Fruit fly (Drosophila melanogaster): ENCODE data around the gene Uch.

Uch gene

dm6 chr2L:2171366-2172078 lies 42.5 kb downstream of the Uch start (continued):
- TF ChIP-seq ken (GFP tag; IDR thresholded peaks at IDR 0.05) (no peak), Hmr (GFP tag; optimal IDR thresholded peaks at IDR 0.05) (peak; percentile 43), psq (GFP tag; optimal IDR thresholded peaks at IDR 0.05) (no peak), rib (GFP tag; IDR thresholded peaks at IDR 0.05) (0 out of 2 replicates have a peak, but pooled peaks have one; percentile 29), ATbp (GFP tag; optimal IDR thresholded peaks at IDR 0.05) (peak; percentile 25), Camta (GFP tag; optimal IDR thresholded peaks at IDR 0.05) (no peak), Nf-YA (GFP tag; IDR thresholded peaks at IDR 0.05) (no peak), CG4854 (GFP tag; optimal IDR thresholded peaks at IDR 0.05) (no peak), CG17186 (GFP tag; optimal IDR thresholded peaks at IDR 0.05) (no peak), CoRest (tag; optimal IDR thresholded peaks at IDR 0.05) (peak; percentile 10), chinmo (GFP tag; IDR thresholded peaks at IDR 0.05; ENCODE audit: partially characterized antibody) (peak; percentile 52; the same call in 1 of the 4 replicates), disco-r (GFP tag; optimal IDR thresholded peaks at IDR 0.05) (no peak), pum (GFP tag; optimal IDR thresholded peaks at IDR 0.05) (no peak), jigr1 (GFP tag; IDR thresholded peaks at IDR 0.05) (no peak), MBD-R2 (GFP tag; IDR thresholded peaks at IDR 0.05) (no peak), CG2202 (tag; optimal IDR thresholded peaks at IDR 0.05) (no peak), amos (GFP tag; IDR thresholded peaks at IDR 0.05; ENCODE audit: partially characterized antibody) (no peak), fru (optimal IDR thresholded peaks at IDR 0.05) (no peak), CG2889 (GFP tag; IDR thresholded peaks at IDR 0.05) (no peak), CG12104 (GFP tag; optimal IDR thresholded peaks at IDR 0.05) (no peak), row (GFP tag; IDR thresholded peaks at IDR 0.05) (no peak), Asciz (GFP tag; optimal IDR thresholded peaks at IDR 0.05) (no peak), Dad (GFP tag; optimal IDR thresholded peaks at IDR 0.05) (no peak), CG4617 (GFP tag; optimal IDR thresholded peaks at IDR 0.05; ENCODE audit: borderline replicate concordance) (no peak), Fer2 (tag; optimal IDR thresholded peaks at IDR 0.05) (no peak), CG11085 (GFP tag; IDR thresholded peaks at IDR 0.05) (no peak), ato (GFP tag; IDR thresholded peaks at IDR 0.05; ENCODE audit: partially characterized antibody) (no peak), corto (GFP tag; optimal IDR thresholded peaks at IDR 0.05) (peak; percentile 11), CG12659 (GFP tag; optimal IDR thresholded peaks at IDR 0.05) (no peak), Hey (tag; optimal IDR thresholded peaks at IDR 0.05) (peak; percentile 23), kah (GFP tag; optimal IDR thresholded peaks at IDR 0.05) (peak; percentile 66), pita (GFP tag; optimal IDR thresholded peaks at IDR 0.05) (no peak), CG15479 (GFP tag; optimal IDR thresholded peaks at IDR 0.05) (no peak), repo (GFP tag; optimal IDR thresholded peaks at IDR 0.05) (no peak), sima (GFP tag; optimal IDR thresholded peaks at IDR 0.05) (no peak), CG13775 (GFP tag; optimal IDR thresholded peaks at IDR 0.05) (peak; percentile 14), crp (GFP tag; optimal IDR thresholded peaks at IDR 0.05) (no peak), zfh1 (GFP tag; IDR thresholded peaks at IDR 0.05) (no peak), TFAM (GFP tag; optimal IDR thresholded peaks at IDR 0.05) (no peak), tx (GFP tag; optimal IDR thresholded peaks at IDR 0.05) (no peak), Mes4 (GFP tag; optimal IDR thresholded peaks at IDR 0.05) (no peak), otp (GFP tag; IDR thresholded peaks at IDR 0.05) (no peak), NC2β (GFP tag; optimal IDR thresholded peaks at IDR 0.05) (no peak), Deaf1 (tag; optimal IDR thresholded peaks at IDR 0.05) (no peak), ind (GFP tag; optimal IDR thresholded peaks at IDR 0.05) (no peak), knrl (GFP tag; IDR thresholded peaks at IDR 0.05; ENCODE audit: partially characterized antibody) (no peak), Scr (GFP tag; IDR thresholded peaks at IDR 0.05; ENCODE audit: partially characterized antibody) (no peak), CG8765 (GFP tag; IDR thresholded peaks at IDR 0.05) (no peak), ham (GFP tag; IDR thresholded peaks at IDR 0.05) (no peak), scrt (GFP tag; optimal IDR thresholded peaks at IDR 0.05) (no peak)
